Worm (Caenorhabditis elegans) whole organism, L4 larva: ENCODE results near the gene srh-199.

Experiments used
- D1046.2 ChIP-seq: fragments of 200-800 bp; sonication (Bioruptor generic); IDR thresholded peaks from 2 replicates; pipeline ENCODE4 v1.3.6; 2022; ENCODE audit warnings: missing genetic modification characterization, missing compliant biosample characterization
- F44E2.7 ChIP-seq: fragments of 200-800 bp; sonication (Bioruptor generic); IDR thresholded peaks from 2 replicates; pipeline ENCODE4 v2.1.2; 2022; ENCODE audit warnings: missing genetic modification characterization, missing compliant biosample characterization
- Y48G9A.11 ChIP-seq: fragments of 200-800 bp; sonication (Bioruptor generic); IDR thresholded peaks from 2 replicates; pipeline ENCODE4 v1.3.6; 2022; ENCODE audit warnings: missing genetic modification reagents, missing genetic modification characterization, missing compliant biosample characterization
- Y75B8A.6 ChIP-seq: fragments of 200-800 bp; sonication (Bioruptor generic); IDR thresholded peaks from 2 replicates; pipeline ENCODE4 v1.3.6; 2022; ENCODE audit warnings: missing genetic modification reagents, missing genetic modification characterization, missing compliant biosample characterization
- ZK337.2 ChIP-seq: fragments of 200-800 bp; sonication (Bioruptor generic); IDR thresholded peaks from 2 replicates; pipeline ENCODE4 v1.3.6; 2022; ENCODE audit warnings: missing genetic modification reagents, missing genetic modification characterization, missing compliant biosample characterization
- attf-4 ChIP-seq: sonication (generic microtip); optimal IDR thresholded peaks from 3 replicates; lab custom pipeline; 2017; ENCODE audit warnings: missing biosample characterization, missing genetic modification characterization
- ceh-20 ChIP-seq: fragments of 200-800 bp; sonication (Bioruptor generic); IDR thresholded peaks from 2 replicates; pipeline ENCODE4 v1.3.6; 2022; ENCODE audit warnings: missing genetic modification reagents, missing genetic modification characterization, missing compliant biosample characterization
- ceh-28 ChIP-seq: fragments of 150-350 bp; optimal IDR thresholded peaks from 2 replicates; lab custom pipeline; 2014; ENCODE audit warnings: missing biosample characterization, missing genetic modification reagents, missing genetic modification characterization
- ceh-82 ChIP-seq: sonication (generic microtip); optimal IDR thresholded peaks from 2 replicates; lab custom pipeline; 2017; ENCODE audit warnings: missing biosample characterization, missing genetic modification characterization
- ctbp-1 ChIP-seq: fragments of 200-800 bp; sonication (Bioruptor generic); IDR thresholded peaks from 2 replicates; pipeline ENCODE4 v1.3.6; 2022; ENCODE audit warnings: missing genetic modification reagents, missing genetic modification characterization, missing compliant biosample characterization
- daf-12 ChIP-seq: fragments of 150-350 bp; optimal IDR thresholded peaks from 2 replicates; lab custom pipeline; 2014; ENCODE audit warnings: missing biosample characterization, missing genetic modification reagents, missing genetic modification characterization
- daf-19 ChIP-seq: fragments of 200-800 bp; sonication (Bioruptor generic); conservative IDR thresholded peaks from 2 replicates; pipeline ENCODE4 v1.3.6; 2022; ENCODE audit warnings: missing genetic modification characterization, missing compliant biosample characterization
- daf-8 ChIP-seq: fragments of 200-800 bp; sonication (Bioruptor generic); IDR thresholded peaks from 2 replicates; pipeline ENCODE4 v1.3.6; 2022; ENCODE audit warnings: missing genetic modification characterization, missing compliant biosample characterization
- dmd-9 ChIP-seq: fragments of 200-800 bp; sonication (Bioruptor generic); IDR thresholded peaks from 2 replicates; pipeline ENCODE4 v1.3.6; 2022; ENCODE audit warnings: missing genetic modification reagents, missing genetic modification characterization, missing compliant biosample characterization
- duxl-1 ChIP-seq: sonication (generic microtip); optimal IDR thresholded peaks from 2 replicates; lab custom pipeline; 2016; ENCODE audit warnings: mild to moderate bottlenecking, missing genetic modification characterization, moderate library complexity, missing compliant biosample characterization; ENCODE audit not compliant: poor library complexity
- egl-27 ChIP-seq: sonication (generic microtip); optimal IDR thresholded peaks from 3 replicates; lab custom pipeline; 2017; ENCODE audit warnings: missing biosample characterization, missing genetic modification reagents, missing genetic modification characterization
- fos-1 ChIP-seq: fragments of 150-350 bp; optimal IDR thresholded peaks from 2 replicates; lab custom pipeline; 2014; ENCODE audit warnings: missing biosample characterization, missing genetic modification characterization
- jun-1 ChIP-seq: fragments of 150-350 bp; optimal IDR thresholded peaks from 2 replicates; lab custom pipeline; 2014; ENCODE audit warnings: missing biosample characterization, missing genetic modification reagents, missing genetic modification characterization
- lim-7 ChIP-seq: fragments of 200-800 bp; sonication (Bioruptor generic); IDR thresholded peaks from 2 replicates; pipeline ENCODE4 v1.3.6; 2022; ENCODE audit warnings: missing genetic modification characterization, missing compliant biosample characterization
- lin-15B ChIP-seq: fragments of 150-350 bp; sonication (generic microtip); optimal IDR thresholded peaks from 3 replicates; lab custom pipeline; 2014; ENCODE audit warnings: missing biosample characterization, missing genetic modification characterization
- lin-39 ChIP-seq: fragments of 150-350 bp; optimal IDR thresholded peaks from 2 replicates; lab custom pipeline; 2014; ENCODE audit warnings: missing biosample characterization, missing genetic modification reagents, missing genetic modification characterization
- lsy-2 ChIP-seq, 2 experiments: fragments of 150-350 bp in 1 of 2; sonication (generic microtip) in 1 of 2; optimal IDR thresholded peaks; 2 replicates each; lab custom pipeline; 2014 to 2017; ENCODE audit warnings: missing biosample characterization in 2 of 2, missing genetic modification characterization in 2 of 2
- madf-5 ChIP-seq, 2 experiments: fragments of 200-800 bp; sonication (Bioruptor generic); IDR thresholded peaks; 2 replicates each; pipeline ENCODE4 v1.3.6; 2022; ENCODE audit warnings: missing compliant biosample characterization in 2 of 2, missing genetic modification characterization in 2 of 2
- mep-1 ChIP-seq: fragments of 150-350 bp; sonication (generic microtip); optimal IDR thresholded peaks from 3 replicates; lab custom pipeline; 2014; ENCODE audit warnings: missing biosample characterization, missing genetic modification characterization
- mxl-2 ChIP-seq: fragments of 200-800 bp; sonication (Bioruptor generic); conservative IDR thresholded peaks from 2 replicates; pipeline ENCODE4 v1.3.6; 2022; ENCODE audit warnings: missing genetic modification reagents, missing genetic modification characterization, missing compliant biosample characterization
- mxl-3 ChIP-seq: fragments of 200-800 bp; sonication (Bioruptor generic); optimal IDR thresholded peaks from 2 replicates; lab custom pipeline; 2018; ENCODE audit warnings: mild to moderate bottlenecking, missing genetic modification characterization, missing compliant biosample characterization
- nhr-102 ChIP-seq: sonication (generic microtip); optimal IDR thresholded peaks from 2 replicates; lab custom pipeline; 2016; ENCODE audit warnings: mild to moderate bottlenecking, missing genetic modification characterization, moderate library complexity, missing compliant biosample characterization
- nhr-28 ChIP-seq: fragments of 150-350 bp; optimal IDR thresholded peaks from 2 replicates; lab custom pipeline; 2014; ENCODE audit warnings: missing biosample characterization, missing genetic modification characterization
- nhr-41 ChIP-seq: fragments of 200-800 bp; sonication (Bioruptor generic); IDR thresholded peaks from 2 replicates; pipeline ENCODE4 v1.3.6; 2022; ENCODE audit warnings: missing genetic modification reagents, missing genetic modification characterization, missing compliant biosample characterization
- nhr-77 ChIP-seq: fragments of 150-350 bp; optimal IDR thresholded peaks from 2 replicates; lab custom pipeline; 2014; ENCODE audit warnings: missing biosample characterization, missing genetic modification characterization
- pha-4 ChIP-seq, 2 experiments: fragments of 150-350 bp in 1 of 2; fragments of 200-800 bp in 1 of 2; sonication (Bioruptor generic) in 1 of 2; IDR thresholded peaks in 1 of 2; optimal IDR thresholded peaks in 1 of 2; 2 replicates each; pipeline versions ENCODE4 v1.3.6 to Lab custom; 2014 to 2022; ENCODE audit warnings: missing genetic modification characterization in 2 of 2, missing genetic modification reagents in 2 of 2, missing biosample characterization in 1 of 2, missing compliant biosample characterization in 1 of 2
- tag-97 ChIP-seq: fragments of 200-800 bp; sonication (Bioruptor generic); IDR thresholded peaks from 2 replicates; pipeline ENCODE4 v1.3.6; 2022; ENCODE audit warnings: missing genetic modification characterization, missing compliant biosample characterization
- unc-130 ChIP-seq: sonication (generic microtip); optimal IDR thresholded peaks from 2 replicates; lab custom pipeline; 2016; ENCODE audit warnings: missing genetic modification reagents, missing genetic modification characterization, missing compliant biosample characterization
- unc-62 ChIP-seq, 3 experiments: fragments of 150-350 bp in 1 of 3; sonication (generic microtip); optimal IDR thresholded peaks in 2 of 3; peaks in 1 of 3; 1 replicate in 1 of 3; 2 replicates in 2 of 3; lab custom pipeline; 2014 to 2017; ENCODE audit warnings: missing biosample characterization in 3 of 3, missing genetic modification characterization in 3 of 3, missing genetic modification reagents in 3 of 3, missing genotype in 1 of 3
- vab-7 ChIP-seq: fragments of 200-800 bp; sonication (Bioruptor generic); IDR thresholded peaks from 2 replicates; pipeline ENCODE4 v1.3.6; 2022; ENCODE audit warnings: missing genetic modification reagents, missing genetic modification characterization, missing compliant biosample characterization
- zag-1 ChIP-seq: fragments of 150-350 bp; optimal IDR thresholded peaks from 2 replicates; lab custom pipeline; 2014; ENCODE audit warnings: missing biosample characterization, missing genetic modification characterization
- zip-11 ChIP-seq: fragments of 200-800 bp; sonication (Bioruptor generic); IDR thresholded peaks from 2 replicates; pipeline ENCODE4 v1.3.6; 2022; ENCODE audit warnings: missing genetic modification characterization, missing compliant biosample characterization
- zip-2 ChIP-seq: fragments of 150-350 bp; optimal IDR thresholded peaks from 2 replicates; lab custom pipeline; 2014; ENCODE audit warnings: missing biosample characterization, missing genetic modification characterization
- ztf-11 ChIP-seq: fragments of 150-350 bp; optimal IDR thresholded peaks from 2 replicates; lab custom pipeline; 2014; ENCODE audit warnings: missing biosample characterization, missing genetic modification characterization

srh-199 gene

ce11 chrV:1743205-1743870, 8.0 kb downstream of the srh-199 start, which contains the start of gene nhr-256 (continued):
- TF ChIP-seq nhr-41 (GFP tag; lab: Robert Waterston, UW) = 0 out of 2 replicates have a peak, but pooled peaks have one; percentile 47
- no peak for TF ChIP-seq madf-5 (GFP tag; IDR thresholded peaks at IDR 0.05; lab: Robert Waterston, UW)
- no peak for TF ChIP-seq unc-130 (GFP tag; lab: Kevin White, UChicago)
- 0 out of 2 replicates have a peak, but pooled peaks have one; percentile 49 for TF ChIP-seq ceh-20 (GFP tag; lab: Robert Waterston, UW)
- TF ChIP-seq lsy-2 (tag; optimal IDR thresholded peaks at IDR 0.05; lab: Kevin White, UChicago) = no peak
- TF ChIP-seq nhr-102 = no peak
- TF ChIP-seq pha-4 (GFP tag; IDR thresholded peaks at IDR 0.05; lab: Robert Waterston, UW) = peak; percentile 61; the same call in 1 of the 2 replicates
- peak; percentile 78 for TF ChIP-seq pha-4 (tag; optimal IDR thresholded peaks at IDR 0.05; lab: Kevin White, UChicago)
- TF ChIP-seq nhr-28 (tag; lab: Kevin White, UChicago) = peak; percentile 100

ce11 chrV:1741074-1741473, 10.3 kb downstream of the srh-199 start, which contains the start of gene srab-25:
TSS of gene srab-25 (minus strand) at chrV:1741174.
- TF ChIP-seq jun-1 (tag; lab: Kevin White, UChicago) = no peak
- TF ChIP-seq daf-8 (GFP tag; lab: Robert Waterston, UW) = no peak
- no peak for TF ChIP-seq zag-1 (tag; lab: Kevin White, UChicago)
- no peak for TF ChIP-seq mep-1 (tag; lab: Kevin White, UChicago)
- TF ChIP-seq zip-2 (tag; lab: Kevin White, UChicago) = no peak
- TF ChIP-seq nhr-77 = no peak
- TF ChIP-seq ceh-28 = no peak
- TF ChIP-seq zip-11 (GFP tag; lab: Robert Waterston, UW) = no peak
- no peak for TF ChIP-seq vab-7 (GFP tag; lab: Robert Waterston, UW)
- no peak for TF ChIP-seq mxl-2 (GFP tag; lab: Robert Waterston, UW)
- TF ChIP-seq dmd-9 (GFP tag; lab: Robert Waterston, UW) = no peak
- TF ChIP-seq madf-5 (GFP tag; IDR thresholded peaks at IDR 0.05; lab: Robert Waterston, UW) = no peak
- no peak for TF ChIP-seq egl-27 (tag; lab: Kevin White, UChicago)
- TF ChIP-seq lim-7 (GFP tag; lab: Robert Waterston, UW) = no peak
- no peak for TF ChIP-seq ctbp-1 (GFP tag; lab: Robert Waterston, UW)

DNA sequence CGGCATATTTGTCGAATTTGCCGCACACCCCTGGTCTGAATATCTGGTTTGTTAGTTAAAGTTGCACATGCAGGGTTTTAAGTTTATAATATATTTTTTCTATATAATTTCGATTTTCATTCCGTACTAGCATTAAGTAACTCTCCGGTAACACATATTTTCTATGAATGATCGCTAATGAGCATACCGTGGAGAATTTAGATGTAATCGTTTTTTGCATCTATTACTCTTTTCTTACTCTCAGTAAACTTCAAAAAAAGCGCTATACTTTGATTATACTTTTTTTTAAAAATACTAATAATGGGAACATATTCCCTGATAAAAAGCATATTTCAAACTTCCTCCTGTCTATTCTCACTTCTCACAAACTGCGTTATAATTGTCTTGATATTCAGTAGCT, 16.8 kb downstream of the srh-199 start, which contains the start of gene str-160:
TSS of gene str-160 (plus strand) at position 301 of the 400 bp plus-strand sequence.
- TF ChIP-seq lin-15B = no peak
- TF ChIP-seq F44E2.7 (GFP tag; lab: Robert Waterston, UW) = no peak
- no peak for TF ChIP-seq attf-4 (tag; lab: Kevin White, UChicago)
- no peak for TF ChIP-seq ZK337.2 (GFP tag; lab: Robert Waterston, UW)
- no peak for TF ChIP-seq daf-12 (tag; lab: Kevin White, UChicago)
- TF ChIP-seq lsy-2 (tag; optimal IDR thresholded peaks at IDR 0.05; lab: Kevin White, UChicago) = no peak
- TF ChIP-seq duxl-1 = no peak
- no peak for TF ChIP-seq ctbp-1 (GFP tag; lab: Robert Waterston, UW)
- no peak for TF ChIP-seq tag-97 (GFP tag; lab: Robert Waterston, UW)
- TF ChIP-seq Y48G9A.11 = no peak
- no peak for TF ChIP-seq lin-39 (tag; lab: Kevin White, UChicago)
- TF ChIP-seq lim-7 (GFP tag; lab: Robert Waterston, UW) = no peak
- no peak for TF ChIP-seq D1046.2 (GFP tag; lab: Robert Waterston, UW)
- TF ChIP-seq ztf-11 = no peak
- no peak for TF ChIP-seq ceh-82 (tag; lab: Kevin White, UChicago)

DNA sequence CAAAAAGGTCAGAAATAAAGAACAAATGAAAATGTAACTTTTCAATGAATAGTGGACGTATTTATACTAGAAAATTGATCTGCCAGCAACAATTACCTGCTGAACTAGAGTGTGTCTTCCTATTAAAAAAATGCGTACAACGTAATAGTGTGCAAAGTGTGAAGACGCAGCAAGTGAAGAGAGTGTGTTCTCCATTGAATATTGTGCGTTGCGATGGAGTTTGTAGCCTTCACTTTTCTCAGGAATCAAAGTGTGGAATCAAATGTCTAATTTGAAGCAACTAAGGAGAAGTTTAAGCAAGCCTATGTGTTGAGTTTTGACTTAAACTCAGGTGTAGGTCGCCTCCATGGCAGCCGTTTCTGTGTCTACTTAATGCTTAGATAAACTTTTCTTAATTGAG, 19.4 kb downstream of the srh-199 start, which contains the start of gene gst-21:
TSS of gene gst-21 (minus strand) at position 101 of the 400 bp plus-strand sequence.
- TF ChIP-seq daf-19 (GFP tag; lab: Robert Waterston, UW) (no peak), fos-1 (no peak), mxl-3 (no peak), unc-62 (GFP tag; optimal IDR thresholded peaks at IDR 0.05 in 1 of 2; lab: Kevin White, UChicago) (peak in 1 of 2 experiments; percentile 15), unc-62 (tag; optimal IDR thresholded peaks at IDR 0.05; lab: Kevin White, UChicago) (no peak), nhr-28 (tag; lab: Kevin White, UChicago) (peak; percentile 65), Y75B8A.6 (GFP tag; lab: Robert Waterston, UW) (no peak)
